Worm (Caenorhabditis elegans) whole organism, L2 larva: ENCODE measurements around the gene F01E11.3.

Experiments
- dmd-4 ChIP-seq: sonication (generic microtip); optimal IDR thresholded peaks from 2 replicates; lab custom pipeline; 2017; ENCODE audit warnings: missing biosample characterization, missing genetic modification characterization
- lin-39 ChIP-seq: fragments of 150-350 bp; optimal IDR thresholded peaks from 2 replicates; lab custom pipeline; 2014; ENCODE audit warnings: missing biosample characterization, missing genetic modification reagents, missing genetic modification characterization
- zag-1 ChIP-seq: fragments of 150-350 bp; optimal IDR thresholded peaks from 2 replicates; lab custom pipeline; 2014; ENCODE audit warnings: missing biosample characterization, missing genetic modification characterization

- TF ChIP-seq lin-39 (tag; lab: Kevin White, UChicago) (no peak), dmd-4 (no peak), zag-1 (tag; lab: Kevin White, UChicago) (no peak)
Observed at ce11 chrX:7005475-7005874, 38.3 kb downstream of the F01E11.3 start, which contains the start of gene tyra-2.
